Fruit fly (Drosophila melanogaster): ENCODE data around the gene Crk.

Crk gene

DNA sequence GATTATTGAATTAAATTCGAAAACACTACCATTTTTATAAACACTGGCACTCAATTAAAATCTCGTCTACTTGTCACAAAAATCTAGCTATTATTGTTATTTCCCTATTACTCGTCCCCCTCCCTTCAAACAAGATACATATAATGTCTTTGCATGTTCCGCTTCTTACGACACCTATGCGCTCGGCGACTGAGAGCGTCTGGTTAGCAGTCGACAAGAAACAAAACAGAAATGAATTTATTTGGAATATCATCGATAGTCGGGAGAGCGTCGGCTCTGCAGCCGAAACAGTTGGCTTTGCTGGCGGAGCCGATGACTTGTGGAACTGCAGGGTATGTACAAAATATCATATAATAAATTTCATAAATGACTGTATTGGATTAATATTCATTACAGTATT, 28.4 kb upstream of the Crk start (continued):
- TF ChIP-seq dpn (GFP tag; optimal IDR thresholded peaks at IDR 0.05) (no peak), sqz (GFP tag; optimal IDR thresholded peaks at IDR 0.05) (no peak), Xrp1 (GFP tag; IDR thresholded peaks at IDR 0.05) (no peak), CG1603 (tag; optimal IDR thresholded peaks at IDR 0.05) (peak; percentile 73), trh (GFP tag; optimal IDR thresholded peaks at IDR 0.05) (no peak), D19A (tag; optimal IDR thresholded peaks at IDR 0.05) (peak; percentile 24)

DNA sequence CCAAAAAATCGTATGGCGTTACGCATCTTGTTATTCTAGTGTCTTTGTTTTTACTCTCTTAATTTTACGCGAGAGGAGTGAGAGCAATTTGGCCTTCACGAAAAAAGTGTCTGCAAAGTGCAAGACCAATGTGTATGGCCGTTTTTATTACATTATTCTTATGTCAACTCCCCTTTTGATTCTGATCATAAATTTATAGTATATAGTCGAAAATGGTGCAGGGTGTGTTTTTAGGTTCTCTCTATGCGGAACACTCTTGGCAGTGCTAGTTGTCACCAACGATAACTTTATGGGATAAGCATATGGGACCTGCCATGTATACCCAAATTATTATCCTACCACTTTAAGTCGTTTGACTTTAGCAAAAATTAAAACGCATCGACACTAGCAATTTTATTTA, 26.3 kb upstream of the Crk start:
- TF ChIP-seq Doc3 (GFP tag; IDR thresholded peaks at IDR 0.05; ENCODE audit: partially characterized antibody), result no peak
- TF ChIP-seq Trl (optimal IDR thresholded peaks at IDR 0.05), result peak; percentile 28 to 37
- no peak for TF ChIP-seq Trl (GFP tag; optimal IDR thresholded peaks at IDR 0.05)
- no peak for TF ChIP-seq CG4854 (GFP tag; optimal IDR thresholded peaks at IDR 0.05)
- TF ChIP-seq CG11093 (GFP tag; IDR thresholded peaks at IDR 0.05), result no peak
- TF ChIP-seq CG11723 (GFP tag; optimal IDR thresholded peaks at IDR 0.05), result peak; percentile 10
- no peak for TF ChIP-seq pum (GFP tag; optimal IDR thresholded peaks at IDR 0.05)
- peak; percentile 79; the same call in 2 of the 3 replicates for TF ChIP-seq CG2199 (GFP tag; IDR thresholded peaks at IDR 0.05)
- TF ChIP-seq CG5953 (GFP tag; IDR thresholded peaks at IDR 0.05), result no peak
- no peak for TF ChIP-seq chif (GFP tag; optimal IDR thresholded peaks at IDR 0.05)

DNA sequence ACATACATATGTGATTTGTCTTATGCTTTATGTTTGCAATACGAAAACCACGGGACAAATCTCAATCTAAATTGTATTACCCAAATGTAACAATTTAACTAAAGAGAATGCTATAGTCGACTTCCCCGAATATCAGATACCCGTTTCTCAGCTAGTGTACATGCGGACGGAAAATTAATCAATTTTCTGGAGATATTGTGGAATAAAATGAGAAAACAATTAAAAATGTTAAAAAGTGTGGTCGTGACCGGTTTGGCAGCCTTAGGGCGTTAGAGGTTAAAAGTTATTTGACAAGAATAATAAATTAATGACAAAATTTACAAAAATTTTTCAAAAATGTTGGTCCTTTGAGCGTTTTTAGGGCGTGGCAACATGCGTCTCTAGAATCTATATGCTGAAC, 17.5 kb upstream of the Crk start:
- TF ChIP-seq CG30020 (tag; optimal IDR thresholded peaks at IDR 0.05), result peak; percentile 81
- peak; percentile 70 for TF ChIP-seq D19A (tag; optimal IDR thresholded peaks at IDR 0.05)
- peak; percentile 2 for TF ChIP-seq CG1603 (tag; optimal IDR thresholded peaks at IDR 0.05)
- TF ChIP-seq CG10654 (GFP tag; optimal IDR thresholded peaks at IDR 0.05), result no peak
- TF ChIP-seq Ada2b (GFP tag; IDR thresholded peaks at IDR 0.05), result no peak
- no peak for TF ChIP-seq sim (GFP tag; IDR thresholded peaks at IDR 0.05)
- no peak for TF ChIP-seq Dfd (GFP tag; optimal IDR thresholded peaks at IDR 0.05)
- TF ChIP-seq dpn (GFP tag; optimal IDR thresholded peaks at IDR 0.05), result no peak
- TF ChIP-seq CG8290 (GFP tag; optimal IDR thresholded peaks at IDR 0.05), result no peak
- no peak for TF ChIP-seq CG8290 (tag; optimal IDR thresholded peaks at IDR 0.05)
- no peak for TF ChIP-seq Nf-YB (GFP tag; optimal IDR thresholded peaks at IDR 0.05)
- TF ChIP-seq trh (GFP tag; optimal IDR thresholded peaks at IDR 0.05), result no peak
- TF ChIP-seq tup (GFP tag; optimal IDR thresholded peaks at IDR 0.05), result no peak
- peak; percentile 11; the same call in 1 of the 3 replicates for TF ChIP-seq row (GFP tag; IDR thresholded peaks at IDR 0.05)
- TF ChIP-seq Chrac-16 (GFP tag; optimal IDR thresholded peaks at IDR 0.05), result no peak
- peak; percentile 35 for TF ChIP-seq Med (GFP tag)

DNA sequence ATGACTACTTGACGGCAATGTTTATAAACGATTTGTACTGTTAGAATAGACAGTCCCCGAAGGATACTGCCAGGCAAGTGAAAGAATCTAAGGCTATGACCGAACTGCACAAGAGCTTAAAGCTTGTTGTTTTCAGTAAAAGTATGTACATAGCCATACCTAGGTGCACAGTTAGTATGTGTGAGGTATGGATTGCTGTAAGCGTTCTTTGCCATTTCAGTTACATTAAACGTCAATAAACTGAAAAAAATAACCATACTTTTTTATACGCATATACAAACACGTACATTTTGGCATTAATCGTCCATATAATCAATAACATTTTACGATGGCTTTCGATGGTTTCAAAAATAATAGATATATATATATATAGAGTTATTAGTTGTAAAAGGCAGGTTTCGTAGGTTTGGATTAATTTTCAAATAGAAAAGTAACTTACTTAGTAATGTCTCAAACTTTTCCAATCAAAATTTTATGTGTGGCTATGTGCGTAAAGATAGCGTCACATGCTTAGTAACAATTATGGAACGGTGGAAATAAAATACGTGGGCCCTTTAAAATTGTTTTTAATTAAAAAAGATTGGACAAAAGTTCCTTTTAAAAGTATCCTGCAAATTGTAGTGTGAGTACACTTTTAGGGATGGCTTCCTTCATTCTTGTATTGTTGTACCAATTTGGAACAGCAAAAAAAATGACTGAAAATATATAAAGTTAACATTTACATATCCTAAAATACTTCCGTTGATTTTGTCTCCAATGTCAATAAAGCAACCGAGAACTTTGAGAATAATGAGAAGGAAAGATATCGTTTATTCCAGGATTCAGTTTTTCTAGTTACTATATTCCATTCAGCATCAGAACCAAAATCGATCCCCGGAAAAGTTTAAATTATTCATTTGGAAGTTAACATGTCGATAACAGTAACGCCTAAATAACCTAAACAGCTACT, 16.4 kb upstream of the Crk start, which contains the start of gene Abcd1:
Gene Abcd1, minus strand, starts transcription at position 444 of the 949 bp plus-strand sequence.
- TF ChIP-seq CG8290 (GFP tag; optimal IDR thresholded peaks at IDR 0.05), result peak; percentile 52
- no peak for TF ChIP-seq CG8290 (tag; optimal IDR thresholded peaks at IDR 0.05)
- peak; percentile 58 for TF ChIP-seq pzg (GFP tag; optimal IDR thresholded peaks at IDR 0.05)
- no peak for TF ChIP-seq CG13775 (GFP tag; optimal IDR thresholded peaks at IDR 0.05)
- TF ChIP-seq CG8089 (GFP tag; optimal IDR thresholded peaks at IDR 0.05), result peak; percentile 74
- peak; percentile 98 for TF ChIP-seq CG1024 (GFP tag; IDR thresholded peaks at IDR 0.05)
- TF ChIP-seq pfk (GFP tag; optimal IDR thresholded peaks at IDR 0.05), result peak; percentile 95
- TF ChIP-seq ato (GFP tag; IDR thresholded peaks at IDR 0.05; ENCODE audit: partially characterized antibody), result no peak
- TF ChIP-seq CG31365 (tag; optimal IDR thresholded peaks at IDR 0.05), result no peak
- TF ChIP-seq sens (GFP tag), result no peak
- peak; percentile 100 for TF ChIP-seq CG30020 (tag; optimal IDR thresholded peaks at IDR 0.05)
- TF ChIP-seq YL-1 (GFP tag; optimal IDR thresholded peaks at IDR 0.05), result peak; percentile 11
- peak; percentile 97 for TF ChIP-seq CG17802 (tag; optimal IDR thresholded peaks at IDR 0.05)
- TF ChIP-seq CG2116 (GFP tag; optimal IDR thresholded peaks at IDR 0.05), result peak; percentile 11
- peak; percentile 14 for TF ChIP-seq fd102C (GFP tag; optimal IDR thresholded peaks at IDR 0.05)
- TF ChIP-seq CG1603 (tag; optimal IDR thresholded peaks at IDR 0.05), result peak; percentile 100
- TF ChIP-seq Side (GFP tag; optimal IDR thresholded peaks at IDR 0.05), result no peak
- peak; percentile 34 for TF ChIP-seq Ets97D (GFP tag; optimal IDR thresholded peaks at IDR 0.05)
- TF ChIP-seq CG10565 (GFP tag; optimal IDR thresholded peaks at IDR 0.05), result no peak
- TF ChIP-seq MESR4 (GFP tag; optimal IDR thresholded peaks at IDR 0.05), result peak; percentile 86
- peak; percentile 71 for TF ChIP-seq bigmax (GFP tag; optimal IDR thresholded peaks at IDR 0.05)

Data from whole organism, embryonic.